Fruit fly (Drosophila melanogaster): ENCODE data around the gene CG33060.
A peak's percentile ranks its signal among the peaks of the same experiment; 100 is the strongest.

CG33060 gene

DNA sequence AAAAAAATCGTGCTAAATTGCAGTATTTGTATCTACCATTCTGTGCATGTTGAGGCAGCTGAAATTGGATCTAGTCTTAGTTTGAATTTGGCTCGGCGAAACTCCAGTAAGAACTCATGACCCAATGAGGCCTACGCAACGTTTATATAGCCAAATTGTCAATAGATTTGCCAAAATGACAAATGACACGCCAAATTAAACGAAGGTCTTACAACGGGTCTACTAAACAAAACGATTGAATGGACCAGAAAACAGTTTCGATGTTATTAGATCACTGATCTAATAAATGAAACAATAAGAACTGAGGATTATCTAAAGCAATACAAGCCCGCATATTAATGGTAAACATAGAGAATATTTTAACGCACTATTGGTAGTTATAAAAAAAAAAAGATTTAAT is 9.7 kb upstream of the CG33060 start, which contains the start of gene CG42718:
CG42718 (minus strand) TSS at position 101 of the 400 bp plus-strand sequence.
- TF ChIP-seq fkh (GFP tag; optimal IDR thresholded peaks at IDR 0.05) = no peak
- no peak for TF ChIP-seq fd85E (GFP tag; optimal IDR thresholded peaks at IDR 0.05)
- TF ChIP-seq CG10669 (GFP tag; optimal IDR thresholded peaks at IDR 0.05) = no peak
- TF ChIP-seq net (GFP tag; optimal IDR thresholded peaks at IDR 0.05) = no peak
- no peak for TF ChIP-seq CG6854 (GFP tag; optimal IDR thresholded peaks at IDR 0.05)
- no peak for TF ChIP-seq Sox14 (GFP tag; optimal IDR thresholded peaks at IDR 0.05)
- no peak for TF ChIP-seq CG3032 (tag; optimal IDR thresholded peaks at IDR 0.05)
- no peak for TF ChIP-seq CG6792 (GFP tag; optimal IDR thresholded peaks at IDR 0.05)
- TF ChIP-seq CG4318 (GFP tag; optimal IDR thresholded peaks at IDR 0.05) = no peak
- TF ChIP-seq Blimp-1 (GFP tag; optimal IDR thresholded peaks at IDR 0.05) = no peak
- TF ChIP-seq CG10631 (GFP tag; optimal IDR thresholded peaks at IDR 0.05) = no peak
- no peak for TF ChIP-seq CG6276 (GFP tag; optimal IDR thresholded peaks at IDR 0.05)
- no peak for TF ChIP-seq Ets96B (tag; optimal IDR thresholded peaks at IDR 0.05)
- TF ChIP-seq CG8319 (GFP tag; optimal IDR thresholded peaks at IDR 0.05) = no peak
- no peak for TF ChIP-seq topi (GFP tag; optimal IDR thresholded peaks at IDR 0.05)
- TF ChIP-seq CG16779 (tag; optimal IDR thresholded peaks at IDR 0.05) = no peak
- TF ChIP-seq cyc (GFP tag; optimal IDR thresholded peaks at IDR 0.05) = no peak
- TF ChIP-seq CG3919 (GFP tag; optimal IDR thresholded peaks at IDR 0.05) = no peak
- TF ChIP-seq Sox15 (GFP tag; optimal IDR thresholded peaks at IDR 0.05) = no peak
- no peak for TF ChIP-seq CG9139 (GFP tag; optimal IDR thresholded peaks at IDR 0.05)

- TF ChIP-seq Met (GFP tag; optimal IDR thresholded peaks at IDR 0.05) (no peak), CG6792 (GFP tag; optimal IDR thresholded peaks at IDR 0.05) (no peak), CG8119 (GFP tag; IDR thresholded peaks at IDR 0.05) (no peak), fkh (GFP tag; optimal IDR thresholded peaks at IDR 0.05) (no peak), CG6854 (GFP tag; optimal IDR thresholded peaks at IDR 0.05) (no peak), dac (GFP tag; optimal IDR thresholded peaks at IDR 0.05) (no peak), dsx (GFP tag; optimal IDR thresholded peaks at IDR 0.05; ENCODE audit: poor library complexity, severe bottlenecking) (no peak), CG1621 (tag; optimal IDR thresholded peaks at IDR 0.05) (no peak), topi (GFP tag; optimal IDR thresholded peaks at IDR 0.05) (no peak), salr (GFP tag; optimal IDR thresholded peaks at IDR 0.05) (no peak), CG3032 (tag; optimal IDR thresholded peaks at IDR 0.05) (no peak), CG10669 (GFP tag; optimal IDR thresholded peaks at IDR 0.05) (no peak)
Measured at dm6 chr3L:16323372-16323771, 7.5 kb upstream of the CG33060 start, which contains the start of gene CG13059. TSS of gene CG13059 (plus strand) at chr3L:16323672.

- TF ChIP-seq topi (GFP tag; optimal IDR thresholded peaks at IDR 0.05) (no peak), CG8632 (GFP tag; optimal IDR thresholded peaks at IDR 0.05) (no peak), CG6276 (GFP tag; optimal IDR thresholded peaks at IDR 0.05) (no peak), OdsH (GFP tag; optimal IDR thresholded peaks at IDR 0.05) (no peak), Eip75B (GFP tag; optimal IDR thresholded peaks at IDR 0.05) (no peak), CG11902 (GFP tag; optimal IDR thresholded peaks at IDR 0.05) (no peak), achi (GFP tag; optimal IDR thresholded peaks at IDR 0.05) (no peak), Eip78C (GFP tag) (no peak), Sox15 (GFP tag; optimal IDR thresholded peaks at IDR 0.05) (no peak), CG16779 (tag; optimal IDR thresholded peaks at IDR 0.05) (no peak), CG6792 (GFP tag; optimal IDR thresholded peaks at IDR 0.05) (no peak), CG34406 (GFP tag; optimal IDR thresholded peaks at IDR 0.05) (no peak), lz (GFP tag; optimal IDR thresholded peaks at IDR 0.05) (no peak), CG11762 (GFP tag; optimal IDR thresholded peaks at IDR 0.05; ENCODE audit: insufficient read depth) (no peak), Hr4 (GFP tag; optimal IDR thresholded peaks at IDR 0.05) (no peak), CG9139 (GFP tag; optimal IDR thresholded peaks at IDR 0.05) (no peak), CG4318 (GFP tag; optimal IDR thresholded peaks at IDR 0.05) (no peak), Sox14 (GFP tag; optimal IDR thresholded peaks at IDR 0.05) (no peak)
Measured at dm6 chr3L:16326657-16327056, 4.2 kb upstream of the CG33060 start, which contains the start of the genes CG13040 and CG13039. TSS of gene CG13040 (minus strand) at chr3L:16326757. TSS of gene CG13039 (minus strand) at chr3L:16326762.

DNA sequence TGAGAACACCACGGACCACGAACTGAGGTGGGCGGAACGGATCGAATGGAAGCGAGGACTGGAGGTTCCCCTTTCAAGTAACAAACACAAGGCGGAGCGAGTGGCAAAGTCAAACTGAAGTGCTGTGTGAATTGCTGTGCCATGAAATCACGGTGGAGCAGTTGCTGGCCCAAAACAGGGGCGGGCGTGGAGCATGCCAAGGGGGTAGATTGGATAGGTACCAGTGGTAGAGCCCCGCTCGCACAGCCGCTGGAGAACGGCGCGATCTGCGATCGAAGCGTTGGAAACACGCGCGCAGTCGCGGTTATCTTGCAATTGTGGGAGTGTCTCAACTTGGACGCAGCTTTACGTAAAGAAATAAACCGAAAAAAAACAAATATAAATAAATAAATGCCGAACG is 3.1 kb upstream of the CG33060 start, which contains the start of gene CG13038:
CG13038 (minus strand) TSS at position 118 of the 400 bp plus-strand sequence.
- TF ChIP-seq Ets96B (tag; optimal IDR thresholded peaks at IDR 0.05) = no peak
- no peak for TF ChIP-seq achi (GFP tag; optimal IDR thresholded peaks at IDR 0.05)
- TF ChIP-seq CG32006 (GFP tag; optimal IDR thresholded peaks at IDR 0.05) = no peak
- TF ChIP-seq CG6808 (GFP tag; optimal IDR thresholded peaks at IDR 0.05) = no peak
- TF ChIP-seq CG6163 (GFP tag; IDR thresholded peaks at IDR 0.05) = 0 out of 3 replicates have a peak, but pooled peaks have one; percentile 27
- no peak for TF ChIP-seq Lpt (GFP tag; optimal IDR thresholded peaks at IDR 0.05)
- TF ChIP-seq CG6792 (GFP tag; optimal IDR thresholded peaks at IDR 0.05) = no peak
- peak in 1 of 2 experiments; percentile 15 for TF ChIP-seq ss (GFP tag; optimal IDR thresholded peaks at IDR 0.05)
- TF ChIP-seq esn (GFP tag; optimal IDR thresholded peaks at IDR 0.05) = no peak
- TF ChIP-seq CG31627 (GFP tag; optimal IDR thresholded peaks at IDR 0.05) = no peak
- TF ChIP-seq CG15336 (GFP tag; IDR thresholded peaks at IDR 0.05) = no peak
- no peak for TF ChIP-seq net (GFP tag; optimal IDR thresholded peaks at IDR 0.05)
- no peak for TF ChIP-seq Eip75B (GFP tag; optimal IDR thresholded peaks at IDR 0.05)
- TF ChIP-seq acj6 (GFP tag; optimal IDR thresholded peaks at IDR 0.05) = no peak
- no peak for TF ChIP-seq spab (GFP tag; optimal IDR thresholded peaks at IDR 0.05)
